Worm (Caenorhabditis elegans) whole organism, young adult: ENCODE results near the gene cdr-3.

Source experiments
- B0261.1 ChIP-seq: sonication (generic microtip); optimal IDR thresholded peaks from 2 replicates; lab custom pipeline; 2016; ENCODE audit warnings: mild to moderate bottlenecking, missing genetic modification characterization, moderate library complexity, missing compliant biosample characterization
- attf-3 ChIP-seq: fragments of 200-800 bp; sonication (Bioruptor generic); conservative IDR thresholded peaks from 2 replicates; pipeline ENCODE4 v1.3.6; 2022; ENCODE audit warnings: missing genetic modification reagents, missing genetic modification characterization, missing compliant biosample characterization
- bed-2 ChIP-seq: fragments of 200-800 bp; sonication (Bioruptor generic); IDR thresholded peaks from 2 replicates; pipeline ENCODE4 v1.3.6; 2022; ENCODE audit warnings: missing genetic modification reagents, missing genetic modification characterization, missing compliant biosample characterization
- ceh-58 ChIP-seq: fragments of 200-800 bp; sonication (Bioruptor generic); IDR thresholded peaks from 2 replicates; pipeline ENCODE4 v1.3.6; 2022; ENCODE audit warnings: missing genetic modification characterization, missing compliant biosample characterization
- ceh-91 ChIP-seq: fragments of 200-800 bp; sonication (Bioruptor generic); IDR thresholded peaks from 2 replicates; pipeline ENCODE4 v1.3.6; 2022; ENCODE audit warnings: missing genetic modification reagents, missing genetic modification characterization, missing compliant biosample characterization
- die-1 ChIP-seq: sonication (generic microtip); optimal IDR thresholded peaks from 2 replicates; lab custom pipeline; 2016; ENCODE audit warnings: missing genotype, mild to moderate bottlenecking, missing genetic modification characterization, missing compliant biosample characterization
- dpff-1 ChIP-seq: sonication (generic microtip); optimal IDR thresholded peaks from 2 replicates; lab custom pipeline; 2017; ENCODE audit warnings: mild to moderate bottlenecking, missing genetic modification characterization, missing compliant biosample characterization
- ekl-4 ChIP-seq: fragments of 200-800 bp; sonication (Bioruptor generic); IDR thresholded peaks from 2 replicates; pipeline ENCODE4 v1.3.6; 2022; ENCODE audit warnings: missing genetic modification reagents, missing genetic modification characterization, missing compliant biosample characterization
- him-1 ChIP-seq: sonication (generic microtip); optimal IDR thresholded peaks from 2 replicates; lab custom pipeline; 2016; ENCODE audit warnings: missing genotype, missing genetic modification reagents, missing genetic modification characterization, missing compliant biosample characterization
- hmg-20 ChIP-seq: fragments of 200-800 bp; sonication (Bioruptor generic); IDR thresholded peaks from 2 replicates; pipeline ENCODE4 v1.3.6; 2022; ENCODE audit warnings: missing genetic modification reagents, missing genetic modification characterization, missing compliant biosample characterization
- hsf-1 ChIP-seq: fragments of 200-800 bp; sonication (Bioruptor generic); IDR thresholded peaks from 2 replicates; pipeline ENCODE4 v1.3.6; 2022; ENCODE audit warnings: missing genetic modification reagents, missing genetic modification characterization, missing compliant biosample characterization
- lin-54 ChIP-seq: fragments of 200-800 bp; sonication (Bioruptor generic); optimal IDR thresholded peaks from 2 replicates; lab custom pipeline; 2018; ENCODE audit warnings: mild to moderate bottlenecking, missing genetic modification characterization, missing compliant biosample characterization
- nhr-179 ChIP-seq: sonication (generic microtip); optimal IDR thresholded peaks from 2 replicates; lab custom pipeline; 2016; ENCODE audit warnings: mild to moderate bottlenecking, missing genetic modification characterization, missing compliant biosample characterization
- pbrm-1 ChIP-seq: fragments of 200-800 bp; sonication (Bioruptor generic); IDR thresholded peaks from 2 replicates; pipeline ENCODE4 v1.3.6; 2022; ENCODE audit warnings: missing genetic modification reagents, missing genetic modification characterization, missing compliant biosample characterization
- rpc-1 ChIP-seq, 2 experiments: fragments of 150-350 bp in 1 of 2; sonication (generic microtip) in 1 of 2; optimal IDR thresholded peaks; 2 replicates each; lab custom pipeline; 2014 to 2018; ENCODE audit warnings: missing biosample characterization in 1 of 2, missing genetic modification characterization in 1 of 2, missing genetic modification reagents in 1 of 2, missing genotype in 1 of 2
- sdz-38 ChIP-seq: sonication (generic microtip); optimal IDR thresholded peaks from 2 replicates; lab custom pipeline; 2016; ENCODE audit warnings: missing genotype, missing genetic modification characterization, missing compliant biosample characterization
- sea-2 ChIP-seq: fragments of 200-800 bp; sonication (Bioruptor generic); IDR thresholded peaks from 2 replicates; pipeline ENCODE4 v1.3.6; 2022; ENCODE audit warnings: missing genetic modification characterization, missing compliant biosample characterization
- tbp1 ChIP-seq: fragments of 200-800 bp; sonication (Bioruptor generic); optimal IDR thresholded peaks from 2 replicates; lab custom pipeline; 2018; ENCODE audit warnings: mild to moderate bottlenecking, missing genetic modification characterization, missing compliant biosample characterization
- unc-130 ChIP-seq: sonication (generic microtip); optimal IDR thresholded peaks from 2 replicates; lab custom pipeline; 2016; ENCODE audit warnings: missing genetic modification reagents, missing genetic modification characterization, missing compliant biosample characterization
- unc-62 ChIP-seq: fragments of 150-350 bp; optimal IDR thresholded peaks from 2 replicates; lab custom pipeline; 2014; ENCODE audit warnings: missing biosample characterization, missing genetic modification reagents, missing genetic modification characterization
- ztf-22 ChIP-seq: fragments of 200-800 bp; sonication (Bioruptor generic); optimal IDR thresholded peaks from 2 replicates; lab custom pipeline; 2018; ENCODE audit warnings: mild to moderate bottlenecking, missing genetic modification characterization, moderate library complexity, missing compliant biosample characterization
- ztf-25 ChIP-seq: fragments of 200-800 bp; sonication (Bioruptor generic); IDR thresholded peaks from 2 replicates; pipeline ENCODE4 v1.3.6; 2022; ENCODE audit warnings: missing genetic modification reagents, missing genetic modification characterization, missing compliant biosample characterization
- ztf-28 ChIP-seq: fragments of 200-800 bp; sonication (Bioruptor generic); IDR thresholded peaks from 2 replicates; pipeline ENCODE4 v1.3.6; 2022; ENCODE audit warnings: missing genetic modification reagents, missing genetic modification characterization, missing compliant biosample characterization
- ztf-3 ChIP-seq: fragments of 200-800 bp; sonication (Bioruptor generic); optimal IDR thresholded peaks from 2 replicates; lab custom pipeline; 2018; ENCODE audit warnings: mild to moderate bottlenecking, missing genetic modification characterization, missing compliant biosample characterization

Gene cdr-3

DNA sequence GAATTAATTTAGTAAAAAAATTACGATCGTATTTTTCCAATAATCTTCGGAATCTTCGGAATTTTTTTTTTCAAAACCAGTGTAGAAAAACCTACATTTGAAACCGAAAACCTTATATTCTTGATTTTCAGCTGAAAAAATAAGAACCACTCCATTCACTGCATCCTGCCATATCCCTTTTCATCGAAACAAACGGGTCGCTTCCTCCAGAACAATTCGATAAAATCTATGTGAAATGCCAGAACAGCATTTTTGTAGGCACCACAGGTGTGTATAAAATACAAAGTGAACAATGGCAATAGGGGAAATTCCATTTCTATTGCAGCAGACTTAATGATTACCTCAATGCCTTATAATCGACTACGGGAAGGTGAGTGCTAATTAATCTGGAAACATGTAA, 39.9 kb downstream of the cdr-3 start, which contains the start of gene K01D12.1:
Gene K01D12.1 (plus strand): TSS at position 301 of the 400 bp plus-strand sequence.
- no peak for TF ChIP-seq hsf-1 (GFP tag; lab: Robert Waterston, UW)
- TF ChIP-seq ztf-3: no peak
- no peak for TF ChIP-seq tbp1 (GFP tag; lab: Kevin White, UChicago)
- no peak for TF ChIP-seq him-1 (tag; lab: Kevin White, UChicago)
- no peak for TF ChIP-seq B0261.1 (tag; lab: Kevin White, UChicago)
- no peak for TF ChIP-seq ceh-58 (GFP tag; lab: Robert Waterston, UW)
- no peak for TF ChIP-seq lin-54
- TF ChIP-seq ztf-25: no peak
- TF ChIP-seq pbrm-1 (GFP tag; lab: Robert Waterston, UW): no peak
- TF ChIP-seq bed-2: no peak
- TF ChIP-seq dpff-1 (tag; lab: Kevin White, UChicago): no peak
- TF ChIP-seq die-1 (tag; lab: Kevin White, UChicago): no peak

DNA sequence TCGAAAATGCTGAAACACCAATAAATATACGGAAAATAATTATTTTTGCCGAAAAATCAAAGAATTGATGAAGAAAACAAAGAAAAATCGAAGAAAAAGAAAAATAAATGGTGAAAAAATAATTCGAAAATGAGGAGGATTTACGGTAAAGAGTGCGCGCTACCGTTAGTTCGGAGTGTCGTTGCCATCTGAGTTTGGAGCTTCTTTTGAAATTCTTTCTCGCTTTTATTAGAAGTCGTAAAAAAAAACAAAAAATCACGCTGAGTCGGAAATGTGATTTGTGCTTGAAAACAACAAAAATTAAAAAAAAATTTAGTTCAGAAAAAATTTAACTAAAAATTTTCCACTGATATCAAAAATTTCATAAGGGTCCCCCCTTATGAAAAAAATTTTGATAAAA, 42.9 kb downstream of the cdr-3 start, which contains the start of gene F23H12.10:
Gene F23H12.10 (minus strand): TSS at position 12 of the 400 bp plus-strand sequence.
- peak; percentile 55; the same call in 1 of the 2 replicates for TF ChIP-seq attf-3 (GFP tag; lab: Robert Waterston, UW)

DNA sequence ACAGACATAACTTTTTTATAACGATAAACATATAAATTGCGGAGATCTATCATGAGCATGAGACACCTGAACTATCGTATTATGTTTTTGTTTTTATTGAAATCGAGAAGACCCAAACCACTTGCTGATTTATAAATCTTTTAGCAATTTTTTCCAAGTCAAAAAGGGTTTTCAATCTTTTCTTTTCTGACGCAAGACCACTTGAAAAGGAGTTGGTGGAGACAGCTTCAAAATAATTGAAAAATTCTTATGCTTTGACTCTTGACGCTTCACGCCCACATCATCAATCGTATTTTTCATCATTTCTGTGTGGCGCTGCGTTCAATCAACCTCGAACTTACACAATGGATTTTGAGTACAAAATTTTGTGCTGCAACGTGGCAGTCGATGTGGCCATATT, 45.8 kb downstream of the cdr-3 start, which contains the start of gene F23H12.7:
Gene F23H12.7 (plus strand): TSS at position 301 of the 400 bp plus-strand sequence.
- TF ChIP-seq ztf-28: no peak
- no peak for TF ChIP-seq B0261.1 (tag; lab: Kevin White, UChicago)
- TF ChIP-seq nhr-179 (tag; lab: Kevin White, UChicago): no peak
- TF ChIP-seq unc-130 (GFP tag; lab: Kevin White, UChicago): no peak
- no peak for TF ChIP-seq ekl-4 (GFP tag; lab: Robert Waterston, UW)
- TF ChIP-seq unc-62 (GFP tag; lab: Kevin White, UChicago): no peak
- TF ChIP-seq sea-2 (GFP tag; lab: Robert Waterston, UW): no peak
- TF ChIP-seq sdz-38 (tag; lab: Kevin White, UChicago): no peak
- no peak for TF ChIP-seq die-1 (tag; lab: Kevin White, UChicago)
- TF ChIP-seq hmg-20: no peak
- TF ChIP-seq ceh-91: no peak

DNA sequence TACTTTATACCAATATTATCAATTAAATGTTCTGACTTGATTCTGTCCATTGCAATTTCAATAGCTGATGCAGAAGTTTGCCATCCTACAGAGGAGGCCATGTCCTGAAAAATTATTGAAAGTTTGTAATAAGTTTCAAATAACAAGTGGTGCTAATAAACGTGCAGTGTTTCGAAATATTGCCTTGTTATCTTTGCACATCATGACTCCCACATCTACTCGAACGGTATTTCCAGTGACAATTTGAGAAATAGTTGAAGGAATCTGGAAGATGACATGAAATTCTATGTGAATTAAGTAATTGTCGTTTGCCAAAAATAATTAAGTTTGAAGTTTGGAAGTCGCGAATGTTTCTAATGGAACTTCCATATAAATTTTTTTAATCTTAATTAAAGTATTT, 47.7 kb downstream of the cdr-3 start, which contains the start of gene gcy-13:
Gene gcy-13 (minus strand): TSS at position 101 of the 400 bp plus-strand sequence.
- TF ChIP-seq rpc-1 (optimal IDR thresholded peaks at IDR 0.05; lab: Kevin White, UChicago): no peak
- TF ChIP-seq rpc-1 (tag; optimal IDR thresholded peaks at IDR 0.05; lab: Kevin White, UChicago): no peak
- TF ChIP-seq ztf-22 (GFP tag; lab: Kevin White, UChicago): no peak
- no peak for TF ChIP-seq ekl-4 (GFP tag; lab: Robert Waterston, UW)
